Worm (Caenorhabditis elegans) whole organism, L3 larva: ENCODE measurements around the gene C47A4.3.

ENCODE experiments used
- R02D3.7 ChIP-seq: fragments of 150-350 bp; optimal IDR thresholded peaks from 2 replicates; lab custom pipeline; 2014; ENCODE audit warnings: missing biosample characterization, missing genetic modification characterization
- ZK546.5 ChIP-seq: sonication (generic microtip); optimal IDR thresholded peaks from 2 replicates; lab custom pipeline; 2017; ENCODE audit warnings: missing biosample characterization, missing genetic modification characterization
- aly-2 ChIP-seq: fragments of 150-350 bp; optimal IDR thresholded peaks from 2 replicates; lab custom pipeline; 2014; ENCODE audit warnings: missing biosample characterization, missing genetic modification characterization
- ceh-16 ChIP-seq: sonication (generic microtip); optimal IDR thresholded peaks from 2 replicates; lab custom pipeline; 2017; ENCODE audit warnings: missing biosample characterization, missing genetic modification characterization
- ceh-28 ChIP-seq: fragments of 150-350 bp; optimal IDR thresholded peaks from 2 replicates; lab custom pipeline; 2014; ENCODE audit warnings: missing biosample characterization, missing genetic modification reagents, missing genetic modification characterization
- ceh-82 ChIP-seq: fragments of 150-350 bp; optimal IDR thresholded peaks from 2 replicates; lab custom pipeline; 2014; ENCODE audit warnings: missing biosample characterization, missing genetic modification characterization
- ceh-9 ChIP-seq: sonication (generic microtip); optimal IDR thresholded peaks from 2 replicates; lab custom pipeline; 2018; ENCODE audit warnings: missing biosample characterization, missing genetic modification characterization
- egl-27 ChIP-seq: sonication (generic microtip); optimal IDR thresholded peaks from 4 replicates; lab custom pipeline; 2017; ENCODE audit warnings: missing biosample characterization, missing genetic modification reagents, missing genetic modification characterization
- egl-5 ChIP-seq: fragments of 150-350 bp; optimal IDR thresholded peaks from 2 replicates; lab custom pipeline; 2017; ENCODE audit warnings: missing biosample characterization, missing genetic modification reagents, missing genetic modification characterization, inconsistent platforms
- elt-1 ChIP-seq: fragments of 150-350 bp; optimal IDR thresholded peaks from 2 replicates; lab custom pipeline; 2014; ENCODE audit warnings: missing biosample characterization, missing genetic modification characterization
- elt-2 ChIP-seq: sonication (generic microtip); optimal IDR thresholded peaks from 2 replicates; lab custom pipeline; 2016; ENCODE audit warnings: missing genetic modification reagents, mild to moderate bottlenecking, missing genetic modification characterization, missing compliant biosample characterization
- elt-3 ChIP-seq, 3 experiments: fragments of 150-350 bp in 1 of 3; sonication (generic microtip) in 2 of 3; optimal IDR thresholded peaks; 2 replicates in 2 of 3; 4 replicates in 1 of 3; lab custom pipeline; 2014 to 2017; ENCODE audit warnings: missing biosample characterization in 3 of 3, missing genetic modification characterization in 3 of 3
- eor-1 ChIP-seq, 2 experiments: fragments of 150-350 bp; optimal IDR thresholded peaks; 2 replicates each; lab custom pipeline; 2014 to 2018; ENCODE audit warnings: missing biosample characterization in 2 of 2, missing genetic modification characterization in 2 of 2
- fkh-10 ChIP-seq: sonication (generic microtip); optimal IDR thresholded peaks from 2 replicates; lab custom pipeline; 2017; ENCODE audit warnings: missing biosample characterization, missing genetic modification reagents, missing genetic modification characterization
- fkh-2 ChIP-seq: fragments of 150-350 bp; optimal IDR thresholded peaks from 2 replicates; lab custom pipeline; 2014; ENCODE audit warnings: missing biosample characterization, missing genetic modification reagents, missing genetic modification characterization
- hmg-11 ChIP-seq: sonication (generic microtip); optimal IDR thresholded peaks from 2 replicates; lab custom pipeline; 2016; ENCODE audit warnings: missing genetic modification characterization, missing compliant biosample characterization
- jun-1 ChIP-seq: fragments of 150-350 bp; optimal IDR thresholded peaks from 2 replicates; lab custom pipeline; 2014; ENCODE audit warnings: missing biosample characterization, missing genetic modification reagents, missing genetic modification characterization
- lin-15B ChIP-seq: fragments of 150-350 bp; optimal IDR thresholded peaks from 2 replicates; lab custom pipeline; 2014; ENCODE audit warnings: missing biosample characterization, missing genetic modification characterization
- lin-39 ChIP-seq: fragments of 150-350 bp; optimal IDR thresholded peaks from 2 replicates; lab custom pipeline; 2018; ENCODE audit warnings: missing biosample characterization, missing genetic modification reagents, missing genetic modification characterization
- lsy-12 ChIP-seq: sonication (generic microtip); optimal IDR thresholded peaks from 2 replicates; lab custom pipeline; 2016; ENCODE audit warnings: mild to moderate bottlenecking, missing genetic modification characterization, missing compliant biosample characterization
- mdl-1 ChIP-seq: fragments of 150-350 bp; optimal IDR thresholded peaks from 2 replicates; lab custom pipeline; 2014; ENCODE audit warnings: missing biosample characterization, missing genetic modification characterization
- mml-1 ChIP-seq: fragments of 150-350 bp; sonication (generic microtip); optimal IDR thresholded peaks from 3 replicates; lab custom pipeline; 2014; ENCODE audit warnings: missing biosample characterization, missing genetic modification characterization
- nfya-1 ChIP-seq: sonication (generic microtip); optimal IDR thresholded peaks from 2 replicates; lab custom pipeline; 2017; ENCODE audit warnings: missing genetic modification characterization, mild to moderate bottlenecking, missing compliant biosample characterization, antibody characterized with exemption, moderate library complexity; ENCODE audit not compliant: insufficient read depth
- nhr-11 ChIP-seq: fragments of 150-350 bp; optimal IDR thresholded peaks from 2 replicates; lab custom pipeline; 2014; ENCODE audit warnings: missing biosample characterization, missing genetic modification characterization
- nhr-12 ChIP-seq: fragments of 150-350 bp; optimal IDR thresholded peaks from 2 replicates; lab custom pipeline; 2014; ENCODE audit warnings: missing biosample characterization, missing genetic modification characterization
- nhr-23 ChIP-seq: fragments of 150-350 bp; optimal IDR thresholded peaks from 2 replicates; lab custom pipeline; 2014; ENCODE audit warnings: missing biosample characterization, missing genetic modification reagents, missing genetic modification characterization
- nhr-237 ChIP-seq: fragments of 150-350 bp; optimal IDR thresholded peaks from 2 replicates; lab custom pipeline; 2014; ENCODE audit warnings: missing biosample characterization, missing genetic modification characterization
- nhr-25 ChIP-seq: sonication (generic microtip); optimal IDR thresholded peaks from 2 replicates; lab custom pipeline; 2017; ENCODE audit warnings: missing biosample characterization, missing genetic modification characterization
- nhr-28 ChIP-seq: fragments of 150-350 bp; optimal IDR thresholded peaks from 2 replicates; lab custom pipeline; 2014; ENCODE audit warnings: missing biosample characterization, missing genetic modification characterization
- nhr-76 ChIP-seq: fragments of 150-350 bp; sonication (generic microtip); optimal IDR thresholded peaks from 5 replicates; lab custom pipeline; 2014; ENCODE audit warnings: missing biosample characterization, missing genetic modification characterization
- nhr-77 ChIP-seq: fragments of 150-350 bp; optimal IDR thresholded peaks from 2 replicates; lab custom pipeline; 2014; ENCODE audit warnings: missing biosample characterization, missing genetic modification characterization
- pha-4 ChIP-seq: fragments of 150-350 bp; optimal IDR thresholded peaks from 2 replicates; lab custom pipeline; 2014; ENCODE audit warnings: missing biosample characterization, missing genetic modification reagents, missing genetic modification characterization
- pqm-1 ChIP-seq: fragments of 150-350 bp; optimal IDR thresholded peaks from 2 replicates; lab custom pipeline; 2017; ENCODE audit warnings: missing biosample characterization, missing genetic modification characterization, inconsistent platforms
- snpc-4 ChIP-seq: fragments of 150-350 bp; optimal IDR thresholded peaks from 2 replicates; lab custom pipeline; 2014; ENCODE audit warnings: missing biosample characterization, missing genetic modification characterization
- tbx-2 ChIP-seq: sonication (generic microtip); optimal IDR thresholded peaks from 2 replicates; lab custom pipeline; 2016; ENCODE audit warnings: mild to moderate bottlenecking, missing genetic modification characterization, missing compliant biosample characterization
- unc-39 ChIP-seq: sonication (generic microtip); optimal IDR thresholded peaks from 4 replicates; lab custom pipeline; 2017; ENCODE audit warnings: missing biosample characterization, missing genetic modification characterization
- unc-62 ChIP-seq: fragments of 150-350 bp; sonication (generic microtip); optimal IDR thresholded peaks from 4 replicates; lab custom pipeline; 2014; ENCODE audit warnings: missing biosample characterization, missing genetic modification reagents, missing genetic modification characterization
- zag-1 ChIP-seq: fragments of 150-350 bp; optimal IDR thresholded peaks from 2 replicates; lab custom pipeline; 2014; ENCODE audit warnings: missing biosample characterization, missing genetic modification characterization
- ztf-11 ChIP-seq: fragments of 150-350 bp; optimal IDR thresholded peaks from 2 replicates; lab custom pipeline; 2014; ENCODE audit warnings: missing biosample characterization, missing genetic modification characterization
- ztf-4 ChIP-seq: fragments of 150-350 bp; optimal IDR thresholded peaks from 2 replicates; lab custom pipeline; 2014; ENCODE audit warnings: missing biosample characterization, missing genetic modification characterization

C47A4.3 gene

DNA sequence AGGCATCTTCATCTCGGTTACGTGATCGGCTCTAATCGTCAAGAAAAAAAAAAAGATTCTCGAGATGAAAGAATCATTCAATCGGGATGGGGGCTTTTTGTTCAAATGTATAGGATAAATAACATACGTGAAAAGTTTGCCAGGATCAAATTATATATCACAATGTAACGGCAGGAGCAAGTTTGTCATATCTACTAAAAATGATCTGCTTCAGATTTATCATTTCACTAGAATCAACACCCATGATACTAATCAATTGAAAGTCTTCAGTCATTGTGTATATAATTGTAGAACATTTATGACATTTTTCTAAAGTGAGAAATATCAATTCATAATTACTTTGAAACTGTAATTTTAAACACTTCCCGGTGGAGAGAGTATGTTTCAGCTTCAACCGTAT, 45.2 kb downstream of the C47A4.3 start:
- TF ChIP-seq nhr-76 (tag; lab: Kevin White, UChicago) (no peak), nfya-1 (tag; lab: Kevin White, UChicago) (peak; percentile 3)
- TF ChIP-seq, all 47 proteins: peak for 1

DNA sequence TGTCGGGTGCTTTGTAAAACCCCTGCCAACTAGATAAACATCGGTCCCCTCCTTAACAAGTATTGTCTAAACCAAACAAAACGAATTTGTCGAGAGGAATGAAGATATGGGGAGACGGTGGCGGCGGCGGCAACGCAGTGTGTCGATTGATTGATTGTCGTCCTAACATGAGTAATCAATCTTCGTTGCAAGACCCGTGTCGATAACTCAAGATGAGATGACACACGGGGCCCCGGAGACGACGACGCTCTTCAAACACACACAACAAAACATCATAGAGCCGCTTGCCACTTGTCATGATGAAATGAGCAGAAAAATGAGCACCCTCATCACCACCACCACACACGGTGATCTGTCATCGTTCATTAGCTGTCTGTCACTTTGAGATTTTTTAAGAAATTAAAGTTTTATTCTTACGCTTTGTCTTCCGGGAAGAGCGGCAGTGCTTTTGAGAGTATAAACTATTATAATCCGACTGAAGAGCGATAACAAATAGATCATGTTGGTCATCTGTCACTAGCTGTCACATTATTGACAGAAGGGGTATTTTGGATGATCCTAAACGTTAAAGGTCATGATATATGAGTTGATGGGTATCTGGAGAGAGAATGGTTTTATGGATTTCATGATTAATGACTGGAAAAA, 46.3 kb downstream of the C47A4.3 start:
- TF ChIP-seq tbx-2 (no peak), ztf-11 (tag; lab: Kevin White, UChicago) (no peak), nfya-1 (tag; lab: Kevin White, UChicago) (peak; percentile 35), ceh-9 (tag; lab: Kevin White, UChicago) (no peak), ZK546.5 (tag; lab: Kevin White, UChicago) (no peak), jun-1 (tag; lab: Kevin White, UChicago) (no peak), lsy-12 (tag; lab: Kevin White, UChicago) (no peak), fkh-10 (no peak), mdl-1 (tag; lab: Kevin White, UChicago) (no peak), R02D3.7 (tag; lab: Kevin White, UChicago) (no peak), elt-2 (tag; lab: Kevin White, UChicago) (no peak), eor-1 (tag; optimal IDR thresholded peaks at IDR 0.05; lab: Kevin White, UChicago) (no peak), ceh-28 (peak; percentile 42), snpc-4 (tag; lab: Kevin White, UChicago) (peak; percentile 1), nhr-76 (tag; lab: Kevin White, UChicago) (no peak), elt-1 (tag; lab: Kevin White, UChicago) (peak; percentile 28), fkh-2 (tag; lab: Kevin White, UChicago) (no peak), nhr-23 (no peak), nhr-11 (tag; lab: Kevin White, UChicago) (no peak), pha-4 (tag; lab: Kevin White, UChicago) (no peak), ceh-16 (no peak), ceh-82 (tag; lab: Kevin White, UChicago) (no peak), hmg-11 (tag; lab: Kevin White, UChicago) (peak; percentile 12), nhr-12 (tag; lab: Kevin White, UChicago) (no peak), lin-15B (tag; lab: Kevin White, UChicago) (no peak), egl-5 (tag; lab: Kevin White, UChicago) (no peak), egl-27 (tag; lab: Kevin White, UChicago) (no peak), nhr-77 (no peak), nhr-28 (tag; lab: Kevin White, UChicago) (no peak), ztf-4 (tag; lab: Kevin White, UChicago) (no peak), unc-62 (GFP tag; lab: Kevin White, UChicago) (peak; percentile 98), elt-3 (tag; optimal IDR thresholded peaks at IDR 0.05; lab: Kevin White, UChicago) (no peak), lin-39 (tag; lab: Kevin White, UChicago) (peak; percentile 99), nhr-25 (no peak), aly-2 (tag; lab: Kevin White, UChicago) (no peak), unc-39 (tag; lab: Kevin White, UChicago) (no peak), pqm-1 (no peak), zag-1 (tag; lab: Kevin White, UChicago) (no peak), nhr-237 (tag; lab: Kevin White, UChicago) (no peak)

DNA sequence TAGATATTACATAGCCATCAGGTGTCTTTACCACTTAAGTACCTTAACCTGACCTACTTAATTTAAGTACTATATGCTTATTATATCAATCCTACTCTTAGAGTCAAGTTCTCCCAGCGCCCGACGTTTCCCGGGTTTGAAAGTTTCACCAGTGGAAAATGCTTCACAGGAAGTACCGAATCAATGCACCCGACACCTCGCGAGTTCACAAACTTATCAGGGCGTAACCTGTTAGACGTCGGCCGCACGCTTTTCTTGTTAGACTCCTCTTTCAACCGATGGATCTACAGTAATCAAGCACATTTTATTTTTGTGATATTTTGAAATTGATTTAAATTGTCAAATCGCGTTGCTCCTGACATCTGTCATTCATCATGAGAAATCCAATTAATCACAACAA, 46.8 kb downstream of the C47A4.3 start:
- TF ChIP-seq nhr-25 (no peak), mml-1 (no peak), nhr-12 (tag; lab: Kevin White, UChicago) (no peak), pha-4 (tag; lab: Kevin White, UChicago) (no peak), ZK546.5 (tag; lab: Kevin White, UChicago) (no peak), unc-62 (GFP tag; lab: Kevin White, UChicago) (no peak)
